Worm (Caenorhabditis elegans) whole organism, L3 larva: ENCODE results near the gene btb-5.

Experiments used
- R02D3.7 ChIP-seq: fragments of 150-350 bp; optimal IDR thresholded peaks from 2 replicates; lab custom pipeline; 2014; ENCODE audit warnings: missing biosample characterization, missing genetic modification characterization
- ceh-28 ChIP-seq: fragments of 150-350 bp; optimal IDR thresholded peaks from 2 replicates; lab custom pipeline; 2014; ENCODE audit warnings: missing biosample characterization, missing genetic modification reagents, missing genetic modification characterization
- ceh-9 ChIP-seq: sonication (generic microtip); optimal IDR thresholded peaks from 2 replicates; lab custom pipeline; 2018; ENCODE audit warnings: missing biosample characterization, missing genetic modification characterization
- daf-12 ChIP-seq: fragments of 150-350 bp; optimal IDR thresholded peaks from 2 replicates; lab custom pipeline; 2014; ENCODE audit warnings: missing biosample characterization, missing genetic modification reagents, missing genetic modification characterization
- egl-27 ChIP-seq: sonication (generic microtip); optimal IDR thresholded peaks from 4 replicates; lab custom pipeline; 2017; ENCODE audit warnings: missing biosample characterization, missing genetic modification reagents, missing genetic modification characterization
- egl-5 ChIP-seq: fragments of 150-350 bp; optimal IDR thresholded peaks from 2 replicates; lab custom pipeline; 2017; ENCODE audit warnings: missing biosample characterization, missing genetic modification reagents, missing genetic modification characterization, inconsistent platforms
- elt-2 ChIP-seq: sonication (generic microtip); optimal IDR thresholded peaks from 2 replicates; lab custom pipeline; 2016; ENCODE audit warnings: missing genetic modification reagents, mild to moderate bottlenecking, missing genetic modification characterization, missing compliant biosample characterization
- eor-1 ChIP-seq, 2 experiments: fragments of 150-350 bp; optimal IDR thresholded peaks; 2 replicates each; lab custom pipeline; 2014 to 2018; ENCODE audit warnings: missing biosample characterization in 2 of 2, missing genetic modification characterization in 2 of 2
- fkh-10 ChIP-seq: sonication (generic microtip); optimal IDR thresholded peaks from 2 replicates; lab custom pipeline; 2017; ENCODE audit warnings: missing biosample characterization, missing genetic modification reagents, missing genetic modification characterization
- fkh-2 ChIP-seq: fragments of 150-350 bp; optimal IDR thresholded peaks from 2 replicates; lab custom pipeline; 2014; ENCODE audit warnings: missing biosample characterization, missing genetic modification reagents, missing genetic modification characterization
- hmg-11 ChIP-seq: sonication (generic microtip); optimal IDR thresholded peaks from 2 replicates; lab custom pipeline; 2016; ENCODE audit warnings: missing genetic modification characterization, missing compliant biosample characterization
- jun-1 ChIP-seq: fragments of 150-350 bp; optimal IDR thresholded peaks from 2 replicates; lab custom pipeline; 2014; ENCODE audit warnings: missing biosample characterization, missing genetic modification reagents, missing genetic modification characterization
- lin-15B ChIP-seq: fragments of 150-350 bp; optimal IDR thresholded peaks from 2 replicates; lab custom pipeline; 2014; ENCODE audit warnings: missing biosample characterization, missing genetic modification characterization
- lin-39 ChIP-seq: fragments of 150-350 bp; optimal IDR thresholded peaks from 2 replicates; lab custom pipeline; 2018; ENCODE audit warnings: missing biosample characterization, missing genetic modification reagents, missing genetic modification characterization
- lsy-12 ChIP-seq: sonication (generic microtip); optimal IDR thresholded peaks from 2 replicates; lab custom pipeline; 2016; ENCODE audit warnings: mild to moderate bottlenecking, missing genetic modification characterization, missing compliant biosample characterization
- mdl-1 ChIP-seq: fragments of 150-350 bp; optimal IDR thresholded peaks from 2 replicates; lab custom pipeline; 2014; ENCODE audit warnings: missing biosample characterization, missing genetic modification characterization
- mml-1 ChIP-seq: fragments of 150-350 bp; sonication (generic microtip); optimal IDR thresholded peaks from 3 replicates; lab custom pipeline; 2014; ENCODE audit warnings: missing biosample characterization, missing genetic modification characterization
- nfya-1 ChIP-seq: sonication (generic microtip); optimal IDR thresholded peaks from 2 replicates; lab custom pipeline; 2017; ENCODE audit warnings: missing genetic modification characterization, mild to moderate bottlenecking, missing compliant biosample characterization, antibody characterized with exemption, moderate library complexity; ENCODE audit not compliant: insufficient read depth
- nhr-11 ChIP-seq: fragments of 150-350 bp; optimal IDR thresholded peaks from 2 replicates; lab custom pipeline; 2014; ENCODE audit warnings: missing biosample characterization, missing genetic modification characterization
- nhr-23 ChIP-seq: fragments of 150-350 bp; optimal IDR thresholded peaks from 2 replicates; lab custom pipeline; 2014; ENCODE audit warnings: missing biosample characterization, missing genetic modification reagents, missing genetic modification characterization
- nhr-25 ChIP-seq: sonication (generic microtip); optimal IDR thresholded peaks from 2 replicates; lab custom pipeline; 2017; ENCODE audit warnings: missing biosample characterization, missing genetic modification characterization
- nhr-43 ChIP-seq: sonication (generic microtip); optimal IDR thresholded peaks from 2 replicates; lab custom pipeline; 2016; ENCODE audit warnings: mild to moderate bottlenecking, missing genetic modification characterization, missing compliant biosample characterization; ENCODE audit not compliant: poor library complexity, severe bottlenecking
- nhr-67 ChIP-seq: fragments of 150-350 bp; optimal IDR thresholded peaks from 2 replicates; lab custom pipeline; 2014; ENCODE audit warnings: missing biosample characterization, missing genetic modification characterization
- nhr-76 ChIP-seq: fragments of 150-350 bp; sonication (generic microtip); optimal IDR thresholded peaks from 5 replicates; lab custom pipeline; 2014; ENCODE audit warnings: missing biosample characterization, missing genetic modification characterization
- pha-4 ChIP-seq: fragments of 150-350 bp; optimal IDR thresholded peaks from 2 replicates; lab custom pipeline; 2014; ENCODE audit warnings: missing biosample characterization, missing genetic modification reagents, missing genetic modification characterization
- pqm-1 ChIP-seq: fragments of 150-350 bp; optimal IDR thresholded peaks from 2 replicates; lab custom pipeline; 2017; ENCODE audit warnings: missing biosample characterization, missing genetic modification characterization, inconsistent platforms
- skn-1 ChIP-seq: fragments of 150-350 bp; optimal IDR thresholded peaks from 2 replicates; lab custom pipeline; 2014; ENCODE audit warnings: missing biosample characterization, missing genetic modification characterization
- snpc-4 ChIP-seq: fragments of 150-350 bp; optimal IDR thresholded peaks from 2 replicates; lab custom pipeline; 2014; ENCODE audit warnings: missing biosample characterization, missing genetic modification characterization
- tbx-2 ChIP-seq: sonication (generic microtip); optimal IDR thresholded peaks from 2 replicates; lab custom pipeline; 2016; ENCODE audit warnings: mild to moderate bottlenecking, missing genetic modification characterization, missing compliant biosample characterization
- unc-39 ChIP-seq: sonication (generic microtip); optimal IDR thresholded peaks from 4 replicates; lab custom pipeline; 2017; ENCODE audit warnings: missing biosample characterization, missing genetic modification characterization
- unc-62 ChIP-seq: fragments of 150-350 bp; sonication (generic microtip); optimal IDR thresholded peaks from 4 replicates; lab custom pipeline; 2014; ENCODE audit warnings: missing biosample characterization, missing genetic modification reagents, missing genetic modification characterization
- ztf-11 ChIP-seq: fragments of 150-350 bp; optimal IDR thresholded peaks from 2 replicates; lab custom pipeline; 2014; ENCODE audit warnings: missing biosample characterization, missing genetic modification characterization
- ztf-4 ChIP-seq: fragments of 150-350 bp; optimal IDR thresholded peaks from 2 replicates; lab custom pipeline; 2014; ENCODE audit warnings: missing biosample characterization, missing genetic modification characterization

Gene btb-5

ce11 chrIII:87183-87582, 26.2 kb upstream of the btb-5 start, which contains the start of the genes F54C4.4 and mrpl-40:
Gene F54C4.4 (minus strand): TSS chrIII:87381.
Gene mrpl-40 (plus strand): TSS chrIII:87559.
- TF ChIP-seq nhr-67 (no peak), ztf-11 (tag; lab: Kevin White, UChicago) (no peak), pha-4 (tag; lab: Kevin White, UChicago) (peak; percentile 78), nfya-1 (tag; lab: Kevin White, UChicago) (peak; percentile 82), nhr-43 (tag; lab: Kevin White, UChicago) (peak; percentile 56), lin-15B (peak; percentile 55), elt-2 (tag; lab: Kevin White, UChicago) (peak; percentile 7), ceh-28 (tag; lab: Kevin White, UChicago) (peak; percentile 86), fkh-10 (GFP tag; lab: Kevin White, UChicago) (peak; percentile 29), nhr-23 (tag; lab: Kevin White, UChicago) (peak; percentile 65), jun-1 (tag; lab: Kevin White, UChicago) (no peak), lin-39 (tag; lab: Kevin White, UChicago) (peak; percentile 50), nhr-25 (tag; lab: Kevin White, UChicago) (peak; percentile 15), R02D3.7 (tag; lab: Kevin White, UChicago) (peak; percentile 97), tbx-2 (tag; lab: Kevin White, UChicago) (no peak)
- TF ChIP-seq, all 47 proteins: peak for 11

- TF ChIP-seq lin-39 (tag; lab: Kevin White, UChicago) (peak; percentile 66), nhr-25 (tag; lab: Kevin White, UChicago) (peak; percentile 17), fkh-2 (tag; lab: Kevin White, UChicago) (peak; percentile 44), ceh-28 (tag; lab: Kevin White, UChicago) (peak; percentile 21), unc-39 (no peak), egl-5 (peak; percentile 39), nfya-1 (tag; lab: Kevin White, UChicago) (peak; percentile 82), lin-15B (peak; percentile 83), skn-1 (no peak), elt-2 (tag; lab: Kevin White, UChicago) (peak; percentile 23), fkh-10 (GFP tag; lab: Kevin White, UChicago) (peak; percentile 21), ztf-4 (tag; lab: Kevin White, UChicago) (no peak), nhr-23 (tag; lab: Kevin White, UChicago) (peak; percentile 66), hmg-11 (tag; lab: Kevin White, UChicago) (peak; percentile 87), lsy-12 (tag; lab: Kevin White, UChicago) (no peak), pha-4 (tag; lab: Kevin White, UChicago) (peak; percentile 82), pqm-1 (tag; lab: Kevin White, UChicago) (peak; percentile 43), snpc-4 (peak; percentile 51), R02D3.7 (tag; lab: Kevin White, UChicago) (peak; percentile 64)
Measured at ce11 chrIII:86316-86715, 25.4 kb upstream of the btb-5 start, which contains the start of gene attf-3. Gene attf-3 (minus strand): TSS chrIII:86384.

- TF ChIP-seq nhr-25 (tag; lab: Kevin White, UChicago) (no peak), ceh-9 (no peak), snpc-4 (no peak), eor-1 (tag; optimal IDR thresholded peaks at IDR 0.05; lab: Kevin White, UChicago) (no peak), egl-27 (tag; lab: Kevin White, UChicago) (no peak), unc-62 (no peak), nfya-1 (tag; lab: Kevin White, UChicago) (peak; percentile 93), fkh-2 (tag; lab: Kevin White, UChicago) (no peak)
Measured at ce11 chrIII:84372-84771, 23.4 kb upstream of the btb-5 start.

ce11 chrIII:72078-72477, 11.1 kb upstream of the btb-5 start:
- TF ChIP-seq nhr-67 (no peak), daf-12 (tag; lab: Kevin White, UChicago) (no peak), mdl-1 (no peak), unc-39 (no peak), mml-1 (tag; lab: Kevin White, UChicago) (no peak), egl-27 (tag; lab: Kevin White, UChicago) (no peak), nhr-11 (no peak), lin-39 (tag; lab: Kevin White, UChicago) (no peak), nhr-76 (tag; lab: Kevin White, UChicago) (no peak), ztf-4 (tag; lab: Kevin White, UChicago) (no peak)
